Worm (Caenorhabditis elegans) whole organism, L4 larva: ENCODE data around the gene R03D7.15.

Experiments used
- D1046.2 ChIP-seq: fragments of 200-800 bp; sonication (Bioruptor generic); IDR thresholded peaks from 2 replicates; pipeline ENCODE4 v1.3.6; 2022; ENCODE audit warnings: missing genetic modification characterization, missing compliant biosample characterization
- F37D6.2 ChIP-seq: sonication (generic microtip); optimal IDR thresholded peaks from 2 replicates; lab custom pipeline; 2016; ENCODE audit warnings: mild to moderate bottlenecking, missing genetic modification characterization, missing compliant biosample characterization
- F44E2.7 ChIP-seq: fragments of 200-800 bp; sonication (Bioruptor generic); IDR thresholded peaks from 2 replicates; pipeline ENCODE4 v2.1.2; 2022; ENCODE audit warnings: missing genetic modification characterization, missing compliant biosample characterization
- F49E8.2 ChIP-seq: sonication (generic microtip); optimal IDR thresholded peaks from 2 replicates; lab custom pipeline; 2016; ENCODE audit warnings: missing compliant biosample characterization, mild to moderate bottlenecking, missing genetic modification characterization, borderline replicate concordance
- T26A8.4 ChIP-seq: fragments of 200-800 bp; sonication (Bioruptor generic); IDR thresholded peaks from 2 replicates; pipeline ENCODE4 v1.3.6; 2022; ENCODE audit warnings: missing genetic modification characterization, missing compliant biosample characterization
- Y105C5A.15 ChIP-seq: fragments of 200-800 bp; sonication (Bioruptor generic); IDR thresholded peaks from 2 replicates; pipeline ENCODE4 v1.3.6; 2022; ENCODE audit warnings: missing genetic modification characterization, missing compliant biosample characterization
- ZK546.5 ChIP-seq, 2 experiments: sonication (generic microtip); optimal IDR thresholded peaks; 2 replicates each; lab custom pipeline; 2017; ENCODE audit warnings: missing biosample characterization in 2 of 2, missing genetic modification characterization in 2 of 2
- aha-1 ChIP-seq: fragments of 150-350 bp; peaks from one replicate; lab custom pipeline; 2014; ENCODE audit warnings: missing biosample characterization, missing genetic modification characterization
- aly-2 ChIP-seq: sonication (generic microtip); optimal IDR thresholded peaks from 2 replicates; lab custom pipeline; 2018; ENCODE audit warnings: missing biosample characterization, missing genetic modification characterization
- ama-1 ChIP-seq: fragments of 150-350 bp; optimal IDR thresholded peaks from 2 replicates; lab custom pipeline; 2014; ENCODE audit warnings: inconsistent platforms, mixed read lengths
- ceh-28 ChIP-seq: fragments of 150-350 bp; optimal IDR thresholded peaks from 2 replicates; lab custom pipeline; 2014; ENCODE audit warnings: missing biosample characterization, missing genetic modification reagents, missing genetic modification characterization
- daf-16 ChIP-seq, 3 experiments: sonication (generic microtip); optimal IDR thresholded peaks; 2 replicates each; lab custom pipeline; 2016 to 2017; ENCODE audit warnings: missing genetic modification characterization in 3 of 3, missing genetic modification reagents in 3 of 3, mild to moderate bottlenecking in 2 of 3, missing compliant biosample characterization in 2 of 3, missing biosample characterization in 1 of 3, moderate library complexity in 1 of 3
- dpl-1 ChIP-seq: fragments of 150-350 bp; optimal IDR thresholded peaks from 2 replicates; lab custom pipeline; 2014; ENCODE audit warnings: missing biosample characterization, missing genetic modification reagents, missing genetic modification characterization
- dve-1 ChIP-seq: sonication (generic microtip); optimal IDR thresholded peaks from 2 replicates; lab custom pipeline; 2017; ENCODE audit warnings: antibody characterized with exemption, mild to moderate bottlenecking, missing genetic modification characterization, missing compliant biosample characterization; ENCODE audit not compliant: insufficient read depth
- egl-27 ChIP-seq: sonication (generic microtip); optimal IDR thresholded peaks from 3 replicates; lab custom pipeline; 2017; ENCODE audit warnings: missing biosample characterization, missing genetic modification reagents, missing genetic modification characterization
- fkh-10 ChIP-seq: fragments of 150-350 bp; optimal IDR thresholded peaks from 2 replicates; lab custom pipeline; 2014; ENCODE audit warnings: missing biosample characterization, missing genetic modification reagents, missing genetic modification characterization
- gei-8 ChIP-seq: fragments of 200-800 bp; sonication (Bioruptor generic); optimal IDR thresholded peaks from 2 replicates; lab custom pipeline; 2018; ENCODE audit warnings: mild to moderate bottlenecking, missing genetic modification characterization, missing compliant biosample characterization
- hlh-11 ChIP-seq: fragments of 200-800 bp; sonication (Bioruptor generic); optimal IDR thresholded peaks from 2 replicates; lab custom pipeline; 2018; ENCODE audit warnings: mild to moderate bottlenecking, missing genetic modification characterization, missing compliant biosample characterization
- hmg-1.1 ChIP-seq: fragments of 200-800 bp; sonication (Bioruptor generic); IDR thresholded peaks from 2 replicates; pipeline ENCODE4 v1.3.6; 2022; ENCODE audit warnings: missing genetic modification reagents, missing genetic modification characterization, missing compliant biosample characterization
- jun-1 ChIP-seq: fragments of 150-350 bp; optimal IDR thresholded peaks from 2 replicates; lab custom pipeline; 2014; ENCODE audit warnings: missing biosample characterization, missing genetic modification reagents, missing genetic modification characterization
- lin-38 ChIP-seq: fragments of 200-800 bp; sonication (Bioruptor generic); IDR thresholded peaks from 2 replicates; pipeline ENCODE4 v1.3.6; 2022; ENCODE audit warnings: missing genetic modification reagents, missing genetic modification characterization, missing compliant biosample characterization
- lsy-2 ChIP-seq, 2 experiments: fragments of 150-350 bp in 1 of 2; sonication (generic microtip) in 1 of 2; optimal IDR thresholded peaks; 2 replicates each; lab custom pipeline; 2014 to 2017; ENCODE audit warnings: missing biosample characterization in 2 of 2, missing genetic modification characterization in 2 of 2
- mep-1 ChIP-seq: fragments of 150-350 bp; sonication (generic microtip); optimal IDR thresholded peaks from 3 replicates; lab custom pipeline; 2014; ENCODE audit warnings: missing biosample characterization, missing genetic modification characterization
- mes-2 ChIP-seq: sonication (generic microtip); optimal IDR thresholded peaks from 2 replicates; lab custom pipeline; 2016; ENCODE audit warnings: missing genotype, mild to moderate bottlenecking, missing genetic modification characterization, missing compliant biosample characterization; ENCODE audit not compliant: poor library complexity, severe bottlenecking
- mxl-2 ChIP-seq: fragments of 200-800 bp; sonication (Bioruptor generic); conservative IDR thresholded peaks from 2 replicates; pipeline ENCODE4 v1.3.6; 2022; ENCODE audit warnings: missing genetic modification reagents, missing genetic modification characterization, missing compliant biosample characterization
- mxl-3 ChIP-seq: fragments of 200-800 bp; sonication (Bioruptor generic); optimal IDR thresholded peaks from 2 replicates; lab custom pipeline; 2018; ENCODE audit warnings: mild to moderate bottlenecking, missing genetic modification characterization, missing compliant biosample characterization
- nhr-111 ChIP-seq: fragments of 200-800 bp; sonication (Bioruptor generic); optimal IDR thresholded peaks from 2 replicates; lab custom pipeline; 2018; ENCODE audit warnings: mild to moderate bottlenecking, missing genetic modification characterization, missing compliant biosample characterization
- nhr-28 ChIP-seq: fragments of 150-350 bp; optimal IDR thresholded peaks from 2 replicates; lab custom pipeline; 2014; ENCODE audit warnings: missing biosample characterization, missing genetic modification characterization
- nhr-41 ChIP-seq: fragments of 200-800 bp; sonication (Bioruptor generic); IDR thresholded peaks from 2 replicates; pipeline ENCODE4 v1.3.6; 2022; ENCODE audit warnings: missing genetic modification reagents, missing genetic modification characterization, missing compliant biosample characterization
- nhr-42 ChIP-seq: fragments of 200-800 bp; sonication (Bioruptor generic); IDR thresholded peaks from 2 replicates; pipeline ENCODE4 v1.3.6; 2022; ENCODE audit warnings: missing genetic modification characterization, missing compliant biosample characterization
- nhr-6 ChIP-seq: fragments of 150-350 bp; optimal IDR thresholded peaks from 2 replicates; lab custom pipeline; 2014; ENCODE audit warnings: missing biosample characterization, missing genetic modification characterization
- nhr-77 ChIP-seq: fragments of 150-350 bp; optimal IDR thresholded peaks from 2 replicates; lab custom pipeline; 2014; ENCODE audit warnings: missing biosample characterization, missing genetic modification characterization
- pha-4 ChIP-seq, 2 experiments: fragments of 150-350 bp in 1 of 2; fragments of 200-800 bp in 1 of 2; sonication (Bioruptor generic) in 1 of 2; IDR thresholded peaks in 1 of 2; optimal IDR thresholded peaks in 1 of 2; 2 replicates each; pipeline versions ENCODE4 v1.3.6 to Lab custom; 2014 to 2022; ENCODE audit warnings: missing genetic modification characterization in 2 of 2, missing genetic modification reagents in 2 of 2, missing biosample characterization in 1 of 2, missing compliant biosample characterization in 1 of 2
- php-3 ChIP-seq: fragments of 200-800 bp; sonication (Bioruptor generic); IDR thresholded peaks from 2 replicates; pipeline ENCODE4 v1.3.6; 2022; ENCODE audit warnings: missing genetic modification reagents, missing genetic modification characterization, missing compliant biosample characterization
- pqm-1 ChIP-seq: sonication (generic microtip); optimal IDR thresholded peaks from 2 replicates; lab custom pipeline; 2017; ENCODE audit warnings: missing biosample characterization, missing genetic modification characterization
- set-16 ChIP-seq: fragments of 200-800 bp; sonication (Bioruptor generic); IDR thresholded peaks from 2 replicates; pipeline ENCODE4 v1.3.6; 2022; ENCODE audit warnings: missing genetic modification reagents, missing genetic modification characterization, missing compliant biosample characterization
- skn-1 ChIP-seq: fragments of 150-350 bp; optimal IDR thresholded peaks from 2 replicates; lab custom pipeline; 2014; ENCODE audit warnings: missing biosample characterization, missing genetic modification characterization
- tra-1 ChIP-seq: fragments of 200-800 bp; sonication (Bioruptor generic); IDR thresholded peaks from 2 replicates; pipeline ENCODE4 v1.3.6; 2022; ENCODE audit warnings: missing genetic modification reagents, missing genetic modification characterization, missing compliant biosample characterization
- unc-39 ChIP-seq: sonication (generic microtip); optimal IDR thresholded peaks from 2 replicates; lab custom pipeline; 2017; ENCODE audit warnings: missing biosample characterization, missing genetic modification characterization
- unc-62 ChIP-seq, 3 experiments: fragments of 150-350 bp in 1 of 3; sonication (generic microtip); optimal IDR thresholded peaks in 2 of 3; peaks in 1 of 3; 1 replicate in 1 of 3; 2 replicates in 2 of 3; lab custom pipeline; 2014 to 2017; ENCODE audit warnings: missing biosample characterization in 3 of 3, missing genetic modification characterization in 3 of 3, missing genetic modification reagents in 3 of 3, missing genotype in 1 of 3
- vab-7 ChIP-seq: fragments of 200-800 bp; sonication (Bioruptor generic); IDR thresholded peaks from 2 replicates; pipeline ENCODE4 v1.3.6; 2022; ENCODE audit warnings: missing genetic modification reagents, missing genetic modification characterization, missing compliant biosample characterization
- zag-1 ChIP-seq: fragments of 150-350 bp; optimal IDR thresholded peaks from 2 replicates; lab custom pipeline; 2014; ENCODE audit warnings: missing biosample characterization, missing genetic modification characterization
- zip-11 ChIP-seq: fragments of 200-800 bp; sonication (Bioruptor generic); IDR thresholded peaks from 2 replicates; pipeline ENCODE4 v1.3.6; 2022; ENCODE audit warnings: missing genetic modification characterization, missing compliant biosample characterization
- ztf-11 ChIP-seq: fragments of 150-350 bp; optimal IDR thresholded peaks from 2 replicates; lab custom pipeline; 2014; ENCODE audit warnings: missing biosample characterization, missing genetic modification characterization

Gene R03D7.15

ce11 chrII:10946848-10947247, 4.8 kb downstream of the R03D7.15 start:
- TF ChIP-seq lsy-2 (tag; optimal IDR thresholded peaks at IDR 0.05; lab: Kevin White, UChicago) (peak in 1 of 2 experiments; percentile 61), egl-27 (no peak), nhr-42 (GFP tag; lab: Robert Waterston, UW) (no peak), aha-1 (tag; lab: Kevin White, UChicago) (peak; percentile 67), mxl-3 (GFP tag; lab: Kevin White, UChicago) (peak; percentile 25), nhr-28 (peak; percentile 86), unc-62 (GFP tag; optimal IDR thresholded peaks at IDR 0.05 in 1 of 2; lab: Kevin White, UChicago) (peak in 1 of 2 experiments; percentile 56), unc-62 (tag; optimal IDR thresholded peaks at IDR 0.05; lab: Kevin White, UChicago) (no peak), dpl-1 (peak; percentile 6), mes-2 (tag; lab: Kevin White, UChicago) (peak; percentile 20), ZK546.5 (tag; optimal IDR thresholded peaks at IDR 0.05; lab: Kevin White, UChicago) (no peak), mep-1 (tag; lab: Kevin White, UChicago) (peak; percentile 25)
- TF ChIP-seq, all 104 proteins: peak for 8

ce11 chrII:10947317-10947716, 5.3 kb downstream of the R03D7.15 start, which contains the start of the genes tceb-3 and gskl-1:
TSS of gene tceb-3 (minus strand) at chrII:10947417.
TSS of gene gskl-1 (plus strand) at chrII:10947559.
- TF ChIP-seq ama-1 (lab: Kevin White, UChicago) (no peak), dve-1 (no peak), D1046.2 (no peak), php-3 (no peak), jun-1 (tag; lab: Kevin White, UChicago) (no peak), zag-1 (no peak), nhr-111 (GFP tag; lab: Kevin White, UChicago) (no peak), aha-1 (tag; lab: Kevin White, UChicago) (no peak), nhr-6 (no peak), nhr-41 (GFP tag; lab: Robert Waterston, UW) (no peak), vab-7 (no peak), F49E8.2 (tag; lab: Kevin White, UChicago) (no peak), tra-1 (GFP tag; lab: Robert Waterston, UW) (no peak), unc-39 (tag; lab: Kevin White, UChicago) (no peak), mxl-2 (GFP tag; lab: Robert Waterston, UW) (no peak), set-16 (GFP tag; lab: Robert Waterston, UW) (no peak), aly-2 (tag; lab: Kevin White, UChicago) (no peak), skn-1 (tag; lab: Kevin White, UChicago) (no peak)

- TF ChIP-seq unc-62 (GFP tag; optimal IDR thresholded peaks at IDR 0.05 in 1 of 2; lab: Kevin White, UChicago) = peak in 1 of 2 experiments; percentile 9
- TF ChIP-seq unc-62 (tag; optimal IDR thresholded peaks at IDR 0.05; lab: Kevin White, UChicago) = no peak
- TF ChIP-seq nhr-111 (GFP tag; lab: Kevin White, UChicago) = no peak
- TF ChIP-seq hmg-1.1 = no peak
- TF ChIP-seq nhr-41 (GFP tag; lab: Robert Waterston, UW) = no peak
- TF ChIP-seq dpl-1 = peak; percentile 10
- no peak for TF ChIP-seq fkh-10 (GFP tag; lab: Kevin White, UChicago)
- TF ChIP-seq nhr-77 (tag; lab: Kevin White, UChicago) = no peak
- peak; percentile 20 for TF ChIP-seq aha-1 (tag; lab: Kevin White, UChicago)
- TF ChIP-seq Y105C5A.15 = no peak
- peak; percentile 53 for TF ChIP-seq lin-38 (GFP tag; lab: Robert Waterston, UW)
- TF ChIP-seq egl-27 = no peak
Measured at ce11 chrII:10948236-10949025, 6.4 kb downstream of the R03D7.15 start.

ce11 chrII:10949383-10949782, 7.4 kb downstream of the R03D7.15 start:
- peak; percentile 32 for TF ChIP-seq dve-1
- peak; percentile 69 for TF ChIP-seq pqm-1 (tag; lab: Kevin White, UChicago)
- TF ChIP-seq nhr-77 (tag; lab: Kevin White, UChicago) = no peak
- TF ChIP-seq zip-11 (GFP tag; lab: Robert Waterston, UW) = no peak
- TF ChIP-seq ztf-11 (tag; lab: Kevin White, UChicago) = no peak
- TF ChIP-seq F37D6.2 (tag; lab: Kevin White, UChicago) = no peak
- no peak for TF ChIP-seq vab-7
- no peak for TF ChIP-seq mxl-2 (GFP tag; lab: Robert Waterston, UW)
- TF ChIP-seq daf-16 (GFP tag; optimal IDR thresholded peaks at IDR 0.05; lab: Kevin White, UChicago) = no peak
- peak; percentile 74 for TF ChIP-seq daf-16 (tag; optimal IDR thresholded peaks at IDR 0.05; lab: Kevin White, UChicago)
- TF ChIP-seq hlh-11 = peak; percentile 39
- no peak for TF ChIP-seq F44E2.7 (GFP tag; lab: Robert Waterston, UW)
- TF ChIP-seq gei-8 (GFP tag; lab: Kevin White, UChicago) = no peak
- no peak for TF ChIP-seq pha-4 (GFP tag; IDR thresholded peaks at IDR 0.05; lab: Robert Waterston, UW)
- no peak for TF ChIP-seq pha-4 (tag; optimal IDR thresholded peaks at IDR 0.05; lab: Kevin White, UChicago)
- TF ChIP-seq ceh-28 (tag; lab: Kevin White, UChicago) = no peak
- TF ChIP-seq T26A8.4 (GFP tag; lab: Robert Waterston, UW) = no peak
